Fruit fly (Drosophila melanogaster): Measurements from ENCODE around the gene Regnase-1.
A peak's percentile ranks its signal among the peaks of the same experiment; 100 is the strongest.

The Regnase-1 gene

DNA sequence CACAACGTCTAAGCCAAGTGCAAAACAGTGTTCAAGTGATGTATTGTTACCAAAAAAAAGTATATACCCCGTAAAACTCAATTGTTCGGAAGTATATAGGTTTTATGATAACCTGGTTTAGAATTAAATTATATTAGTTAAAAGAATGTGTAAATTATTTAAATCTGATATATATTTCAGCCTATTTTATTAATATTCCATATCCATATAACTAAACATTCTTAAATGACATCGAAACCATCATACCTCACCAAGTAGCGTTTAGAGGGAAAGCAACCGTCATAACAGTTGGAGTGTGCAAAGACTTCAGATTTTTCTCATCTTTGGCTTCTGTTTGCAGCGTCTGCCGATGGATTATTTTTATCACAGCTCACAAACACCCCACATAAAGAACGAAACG lies 36.4 kb downstream of the Regnase-1 start (continued):
- TF ChIP-seq p53 (GFP tag; optimal IDR thresholded peaks at IDR 0.05) (no peak), Neu2 (GFP tag; optimal IDR thresholded peaks at IDR 0.05; ENCODE audit: borderline replicate concordance) (no peak), crc (GFP tag; optimal IDR thresholded peaks at IDR 0.05) (no peak), ara (GFP tag; IDR thresholded peaks at IDR 0.05) (peak; percentile 86), repo (GFP tag; optimal IDR thresholded peaks at IDR 0.05) (no peak), sqz (GFP tag; optimal IDR thresholded peaks at IDR 0.05) (peak; percentile 80), pfk (GFP tag; optimal IDR thresholded peaks at IDR 0.05) (no peak), Dll (GFP tag; IDR thresholded peaks at IDR 0.05; ENCODE audit: partially characterized antibody) (no peak), jumu (GFP tag; optimal IDR thresholded peaks at IDR 0.05) (no peak), amos (GFP tag; IDR thresholded peaks at IDR 0.05; ENCODE audit: partially characterized antibody) (no peak), CG32772 (GFP tag; IDR thresholded peaks at IDR 0.05) (peak; percentile 85), ci (GFP tag; IDR thresholded peaks at IDR 0.05) (peak; percentile 76), Ada2b (GFP tag; IDR thresholded peaks at IDR 0.05) (peak; percentile 75), Side (GFP tag; optimal IDR thresholded peaks at IDR 0.05) (no peak), CG17359 (tag; optimal IDR thresholded peaks at IDR 0.05) (peak; percentile 90), CG14860 (GFP tag; IDR thresholded peaks at IDR 0.05; ENCODE audit: partially characterized antibody) (no peak), CG6689 (GFP tag; IDR thresholded peaks at IDR 0.05) (peak; percentile 84), CG10147 (GFP tag; optimal IDR thresholded peaks at IDR 0.05) (peak; percentile 76), wek (GFP tag; optimal IDR thresholded peaks at IDR 0.05) (no peak), CG9797 (GFP tag; optimal IDR thresholded peaks at IDR 0.05) (no peak), Max (GFP tag; optimal IDR thresholded peaks at IDR 0.05) (peak; percentile 13), gce (GFP tag; IDR thresholded peaks at IDR 0.05) (peak; percentile 62; the same call in 1 of the 3 replicates), CG12219 (GFP tag; optimal IDR thresholded peaks at IDR 0.05) (peak; percentile 61), insv (GFP tag; optimal IDR thresholded peaks at IDR 0.05) (no peak), CG3065 (GFP tag; optimal IDR thresholded peaks at IDR 0.05) (no peak), Nf-YC (tag; optimal IDR thresholded peaks at IDR 0.05) (peak; percentile 45), Drgx (GFP tag; IDR thresholded peaks at IDR 0.05) (peak; percentile 88), pros (GFP tag; optimal IDR thresholded peaks at IDR 0.05) (no peak), cwo (GFP tag; optimal IDR thresholded peaks at IDR 0.05) (peak; percentile 51), Asciz (GFP tag; optimal IDR thresholded peaks at IDR 0.05) (peak; percentile 80), HLH54F (GFP tag; optimal IDR thresholded peaks at IDR 0.05) (no peak), Sox102F (GFP tag; optimal IDR thresholded peaks at IDR 0.05) (peak; percentile 92), fd96Cb (tag; optimal IDR thresholded peaks at IDR 0.05) (peak; percentile 82), CG11560 (tag; IDR thresholded peaks at IDR 0.05) (no peak), zf30C (GFP tag; optimal IDR thresholded peaks at IDR 0.05) (no peak), Atf6 (GFP tag; IDR thresholded peaks at IDR 0.05) (peak; percentile 81), Dek (tag; optimal IDR thresholded peaks at IDR 0.05) (peak; percentile 73), CG12769 (tag; optimal IDR thresholded peaks at IDR 0.05) (peak; percentile 80), CG12659 (GFP tag; optimal IDR thresholded peaks at IDR 0.05) (peak; percentile 80), gt (GFP tag; IDR thresholded peaks at IDR 0.05) (peak; percentile 67; the same call in 1 of the 2 replicates), fd64A (GFP tag; optimal IDR thresholded peaks at IDR 0.05) (peak; percentile 20), fd102C (GFP tag; optimal IDR thresholded peaks at IDR 0.05) (peak; percentile 57), CG13123 (GFP tag; optimal IDR thresholded peaks at IDR 0.05) (peak; percentile 21), CG2116 (GFP tag; optimal IDR thresholded peaks at IDR 0.05) (peak; percentile 11), CHES-1-like (GFP tag; optimal IDR thresholded peaks at IDR 0.05) (no peak), CG15479 (GFP tag; optimal IDR thresholded peaks at IDR 0.05) (peak; percentile 38), Doc3 (GFP tag; IDR thresholded peaks at IDR 0.05; ENCODE audit: partially characterized antibody) (no peak), CrebB (tag; optimal IDR thresholded peaks at IDR 0.05) (peak; percentile 63), CG42726 (GFP tag; IDR thresholded peaks at IDR 0.05; ENCODE audit: partially characterized antibody) (no peak), CG11398 (GFP tag; optimal IDR thresholded peaks at IDR 0.05) (no peak)
